Fruit fly (Drosophila melanogaster): ENCODE data around the gene CG34376.

The CG34376 gene

DNA sequence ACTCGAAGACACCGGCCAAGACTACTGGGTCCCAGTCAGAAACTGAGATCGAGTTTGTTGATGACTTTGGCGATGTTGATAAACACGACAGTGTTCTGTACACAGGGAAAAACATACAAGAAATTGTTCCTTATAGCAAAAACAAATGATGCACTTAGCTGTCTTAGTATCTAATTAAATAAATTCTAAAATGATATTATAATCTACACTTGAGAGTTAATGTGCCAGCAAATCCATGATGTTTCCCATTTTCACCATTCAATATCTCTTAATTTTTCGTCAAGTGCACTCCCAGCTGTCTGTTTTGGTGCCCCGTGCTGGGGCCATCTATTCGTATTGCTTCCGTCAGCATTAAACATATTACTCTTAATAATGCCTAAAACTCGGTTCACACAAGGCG is 47.7 kb upstream of the CG34376 start (continued):
- TF ChIP-seq mld (GFP tag; IDR thresholded peaks at IDR 0.05; ENCODE audit: partially characterized antibody) (no peak), CG15514 (GFP tag; optimal IDR thresholded peaks at IDR 0.05) (peak; percentile 18), Hsf (GFP tag; optimal IDR thresholded peaks at IDR 0.05) (peak; percentile 34), Abd-B (GFP tag; optimal IDR thresholded peaks at IDR 0.05) (peak; percentile 30), fd102C (GFP tag; optimal IDR thresholded peaks at IDR 0.05) (no peak), CG12659 (GFP tag; optimal IDR thresholded peaks at IDR 0.05) (no peak), Side (GFP tag; optimal IDR thresholded peaks at IDR 0.05) (no peak), CG15479 (GFP tag; optimal IDR thresholded peaks at IDR 0.05) (no peak), Med (GFP tag) (peak; percentile 52), Oli (tag; optimal IDR thresholded peaks at IDR 0.05) (peak; percentile 30), bbx (GFP tag; IDR thresholded peaks at IDR 0.05; ENCODE audit: partially characterized antibody) (no peak), CG17328 (GFP tag; IDR thresholded peaks at IDR 0.05) (peak; percentile 42; the same call in 1 of the 2 replicates), zfh2 (GFP tag; optimal IDR thresholded peaks at IDR 0.05) (no peak), insv (GFP tag; optimal IDR thresholded peaks at IDR 0.05) (no peak), CG12391 (tag; optimal IDR thresholded peaks at IDR 0.05) (peak; percentile 5), sna (GFP tag; IDR thresholded peaks at IDR 0.05; ENCODE audit: partially characterized antibody) (no peak), fd96Cb (tag; optimal IDR thresholded peaks at IDR 0.05) (peak; percentile 18), PHDP (tag; optimal IDR thresholded peaks at IDR 0.05) (no peak), Dll (GFP tag; IDR thresholded peaks at IDR 0.05; ENCODE audit: partially characterized antibody) (no peak), CG10565 (GFP tag; optimal IDR thresholded peaks at IDR 0.05) (no peak), CG4820 (GFP tag; optimal IDR thresholded peaks at IDR 0.05) (peak; percentile 48), tgo (GFP tag; IDR thresholded peaks at IDR 0.05) (peak; percentile 21; the same call in 1 of the 3 replicates), bcd (GFP tag; optimal IDR thresholded peaks at IDR 0.05) (peak; percentile 27), CG15601 (tag; optimal IDR thresholded peaks at IDR 0.05) (no peak), ewg (GFP tag; optimal IDR thresholded peaks at IDR 0.05) (no peak), CG3847 (GFP tag; IDR thresholded peaks at IDR 0.05) (peak; percentile 40; the same call in 1 of the 2 replicates), CG2712 (tag; optimal IDR thresholded peaks at IDR 0.05) (no peak), sob (GFP tag; IDR thresholded peaks at IDR 0.05) (0 out of 2 replicates have a peak, but pooled peaks have one; percentile 29), CG2875 (GFP tag; optimal IDR thresholded peaks at IDR 0.05) (no peak), Dref (GFP tag; IDR thresholded peaks at IDR 0.05) (no peak), en (GFP tag; optimal IDR thresholded peaks at IDR 0.05) (no peak), CG6272 (GFP tag; IDR thresholded peaks at IDR 0.05) (no peak), Bgb (GFP tag; IDR thresholded peaks at IDR 0.05; ENCODE audit: partially characterized antibody) (no peak), Asciz (GFP tag; optimal IDR thresholded peaks at IDR 0.05) (no peak), Usf (GFP tag; optimal IDR thresholded peaks at IDR 0.05) (no peak), CG4730 (GFP tag; IDR thresholded peaks at IDR 0.05) (no peak), Doc3 (GFP tag; IDR thresholded peaks at IDR 0.05; ENCODE audit: partially characterized antibody) (no peak), C15 (GFP tag; IDR thresholded peaks at IDR 0.05) (no peak), HHEX (GFP tag; optimal IDR thresholded peaks at IDR 0.05) (peak; percentile 23), CG18476 (GFP tag; optimal IDR thresholded peaks at IDR 0.05) (peak; percentile 14), Ets65A (GFP tag) (peak; percentile 16), ac (GFP tag; optimal IDR thresholded peaks at IDR 0.05) (no peak), Ptx1 (GFP tag; IDR thresholded peaks at IDR 0.05) (peak; percentile 58), CG9727 (GFP tag; optimal IDR thresholded peaks at IDR 0.05) (peak; percentile 37), CG9932 (GFP tag; IDR thresholded peaks at IDR 0.05) (peak; percentile 68), Ada2b (GFP tag; IDR thresholded peaks at IDR 0.05) (peak; percentile 40; the same call in 1 of the 2 replicates), gce (GFP tag; IDR thresholded peaks at IDR 0.05) (0 out of 3 replicates have a peak, but pooled peaks have one; percentile 29), CG9609 (GFP tag; optimal IDR thresholded peaks at IDR 0.05) (no peak), aop (GFP tag; IDR thresholded peaks at IDR 0.05) (no peak), E2f1 (GFP tag; IDR thresholded peaks at IDR 0.05) (peak; percentile 41; the same call in 1 of the 2 replicates)
